Worm (Caenorhabditis elegans) whole organism, young adult: ENCODE results near the gene lem-4.

Source experiments
- C17E4.6 ChIP-seq: fragments of 200-800 bp; sonication (Bioruptor generic); IDR thresholded peaks from 2 replicates; pipeline ENCODE4 v1.3.6; 2022; ENCODE audit warnings: missing genetic modification reagents, missing genetic modification characterization, missing compliant biosample characterization
- attf-5 ChIP-seq: fragments of 200-800 bp; sonication (Bioruptor generic); optimal IDR thresholded peaks from 2 replicates; lab custom pipeline; 2018; ENCODE audit warnings: mild to moderate bottlenecking, missing genetic modification characterization, missing compliant biosample characterization
- dox-1 ChIP-seq: fragments of 200-800 bp; sonication (Bioruptor generic); IDR thresholded peaks from 2 replicates; pipeline ENCODE4 v1.3.6; 2022; ENCODE audit warnings: missing genetic modification reagents, missing genetic modification characterization, missing compliant biosample characterization
- dpff-1 ChIP-seq: sonication (generic microtip); optimal IDR thresholded peaks from 2 replicates; lab custom pipeline; 2017; ENCODE audit warnings: mild to moderate bottlenecking, missing genetic modification characterization, missing compliant biosample characterization
- hrde-1 ChIP-seq: sonication (generic microtip); optimal IDR thresholded peaks from 2 replicates; lab custom pipeline; 2016; ENCODE audit warnings: missing genetic modification characterization, mild to moderate bottlenecking, missing compliant biosample characterization, moderate library complexity, missing genotype, missing genetic modification reagents, borderline replicate concordance
- mxl-1 ChIP-seq: sonication (generic microtip); optimal IDR thresholded peaks from 2 replicates; lab custom pipeline; 2016; ENCODE audit warnings: missing genetic modification characterization, missing compliant biosample characterization
- nfya-1 ChIP-seq: sonication (generic microtip); optimal IDR thresholded peaks from 2 replicates; lab custom pipeline; 2017; ENCODE audit warnings: antibody characterized with exemption, missing compliant biosample characterization, missing genetic modification characterization, borderline replicate concordance; ENCODE audit not compliant: insufficient read depth
- unc-62 ChIP-seq: fragments of 150-350 bp; optimal IDR thresholded peaks from 2 replicates; lab custom pipeline; 2014; ENCODE audit warnings: missing biosample characterization, missing genetic modification reagents, missing genetic modification characterization
- ztf-22 ChIP-seq: fragments of 200-800 bp; sonication (Bioruptor generic); optimal IDR thresholded peaks from 2 replicates; lab custom pipeline; 2018; ENCODE audit warnings: mild to moderate bottlenecking, missing genetic modification characterization, moderate library complexity, missing compliant biosample characterization

- TF ChIP-seq dpff-1 (tag; lab: Kevin White, UChicago) (no peak), attf-5 (no peak), ztf-22 (GFP tag; lab: Kevin White, UChicago) (no peak), mxl-1 (tag; lab: Kevin White, UChicago) (no peak), unc-62 (GFP tag; lab: Kevin White, UChicago) (no peak), C17E4.6 (GFP tag; lab: Robert Waterston, UW) (no peak), dox-1 (GFP tag; lab: Robert Waterston, UW) (no peak), hrde-1 (tag; lab: Kevin White, UChicago) (no peak), nfya-1 (tag; lab: Kevin White, UChicago) (no peak)
Measured at ce11 chrIV:858630-859029, 4.0 kb upstream of the lem-4 start, which contains the start of gene Y55F3BR.2.
